Worm (Caenorhabditis elegans): Measurements from ENCODE around the gene F21H7.2.

Gene F21H7.2

ce11 chrV:16229896-16230295, at the start of gene F21H7.2, which contains the start of gene F21H7.12:
Gene F21H7.2 (minus strand): TSS chrV:16229996.
Gene F21H7.12 (plus strand): TSS chrV:16230165.
- TF ChIP-seq fkh-10 (GFP tag; optimal IDR thresholded peaks at IDR 0.05) (no peak), fkh-2 (tag; optimal IDR thresholded peaks at IDR 0.05) (no peak), lin-15B (tag; optimal IDR thresholded peaks at IDR 0.05) (no peak), pqm-1 (tag; optimal IDR thresholded peaks at IDR 0.05) (no peak)

ce11 chrV:16277918-16278317, 48.1 kb upstream of the F21H7.2 start, which contains the start of gene cyp-37B1:
Gene cyp-37B1 (plus strand): TSS chrV:16278116.
- TF ChIP-seq ztf-11 (tag; optimal IDR thresholded peaks at IDR 0.05) (no peak), pha-4 (tag; optimal IDR thresholded peaks at IDR 0.05) (peak; percentile 73), lin-39 (tag; optimal IDR thresholded peaks at IDR 0.05) (no peak), pqm-1 (tag; optimal IDR thresholded peaks at IDR 0.05) (peak; percentile 97), ceh-16 (tag; optimal IDR thresholded peaks at IDR 0.05) (no peak), elt-2 (tag; optimal IDR thresholded peaks at IDR 0.05) (peak; percentile 93), jun-1 (tag; optimal IDR thresholded peaks at IDR 0.05) (peak; percentile 10)

ce11 chrV:16275347-16275746, 45.6 kb upstream of the F21H7.2 start, which contains the start of gene pacl-1:
Gene pacl-1 (minus strand): TSS chrV:16275447.
- no peak for TF ChIP-seq pha-4 (tag; optimal IDR thresholded peaks at IDR 0.05)
- no peak for TF ChIP-seq aly-2 (tag; optimal IDR thresholded peaks at IDR 0.05)
- TF ChIP-seq pqm-1 (tag; optimal IDR thresholded peaks at IDR 0.05) = no peak
- no peak for TF ChIP-seq snpc-4 (tag; optimal IDR thresholded peaks at IDR 0.05)
- TF ChIP-seq nfya-1 (tag; optimal IDR thresholded peaks at IDR 0.05; ENCODE audit: insufficient read depth) = no peak
- TF ChIP-seq ceh-82 (tag; optimal IDR thresholded peaks at IDR 0.05) = no peak
- no peak for TF ChIP-seq ztf-11 (tag; optimal IDR thresholded peaks at IDR 0.05)
- no peak for TF ChIP-seq nhr-25 (tag; optimal IDR thresholded peaks at IDR 0.05)

- TF ChIP-seq pqm-1 (tag; optimal IDR thresholded peaks at IDR 0.05) (no peak), zag-1 (tag; optimal IDR thresholded peaks at IDR 0.05) (no peak), ceh-82 (tag; optimal IDR thresholded peaks at IDR 0.05) (no peak), ztf-11 (tag; optimal IDR thresholded peaks at IDR 0.05) (no peak), nhr-43 (tag; optimal IDR thresholded peaks at IDR 0.05; ENCODE audit: poor library complexity, severe bottlenecking) (no peak), snpc-4 (tag; optimal IDR thresholded peaks at IDR 0.05) (no peak), unc-39 (tag; optimal IDR thresholded peaks at IDR 0.05) (no peak), elt-2 (tag; optimal IDR thresholded peaks at IDR 0.05) (no peak), egl-5 (tag; optimal IDR thresholded peaks at IDR 0.05) (no peak), nhr-77 (tag; optimal IDR thresholded peaks at IDR 0.05) (no peak), ceh-16 (tag; optimal IDR thresholded peaks at IDR 0.05) (no peak)
These were observed 41.3 kb upstream of the F21H7.2 start, which contains the start of gene T13F3.6 for ce11 chrV:16271121-16271520. Gene T13F3.6 (minus strand): TSS chrV:16271221.

ce11 chrV:16269556-16269955, 39.8 kb upstream of the F21H7.2 start, which contains the start of the genes fbxa-2 and T13F3.8:
Gene fbxa-2 (minus strand): TSS chrV:16269656.
Gene T13F3.8 (plus strand): TSS chrV:16269800.
- no peak for TF ChIP-seq nhr-67 (tag; optimal IDR thresholded peaks at IDR 0.05)
- TF ChIP-seq pha-4 (tag; optimal IDR thresholded peaks at IDR 0.05) = peak; percentile 38

ce11 chrV:16266514-16266913, 36.7 kb upstream of the F21H7.2 start, which contains the start of gene T13F3.4:
Gene T13F3.4 (minus strand): TSS chrV:16266614.
- no peak for TF ChIP-seq nhr-25 (tag; optimal IDR thresholded peaks at IDR 0.05)
- TF ChIP-seq nhr-237 (tag; optimal IDR thresholded peaks at IDR 0.05) = no peak
- TF ChIP-seq fkh-10 (GFP tag; optimal IDR thresholded peaks at IDR 0.05) = no peak
- TF ChIP-seq elt-1 (tag; optimal IDR thresholded peaks at IDR 0.05) = no peak
- TF ChIP-seq nhr-11 (tag; optimal IDR thresholded peaks at IDR 0.05) = no peak
- no peak for TF ChIP-seq snpc-4 (tag; optimal IDR thresholded peaks at IDR 0.05)
- no peak for TF ChIP-seq sea-2 (GFP tag; optimal IDR thresholded peaks at IDR 0.05)
- no peak for TF ChIP-seq hmg-11 (tag; optimal IDR thresholded peaks at IDR 0.05)
- no peak for TF ChIP-seq skn-1 (tag; optimal IDR thresholded peaks at IDR 0.05)
- TF ChIP-seq fos-1 (tag; optimal IDR thresholded peaks at IDR 0.05) = no peak
- TF ChIP-seq unc-62 (GFP tag; optimal IDR thresholded peaks at IDR 0.05) = no peak
- no peak for TF ChIP-seq ceh-28 (tag; optimal IDR thresholded peaks at IDR 0.05)
- no peak for TF ChIP-seq nhr-23 (tag; optimal IDR thresholded peaks at IDR 0.05)
- no peak for TF ChIP-seq ztf-11 (tag; optimal IDR thresholded peaks at IDR 0.05)
- no peak for TF ChIP-seq egl-27 (tag; optimal IDR thresholded peaks at IDR 0.05)
- no peak for TF ChIP-seq aly-2 (tag; optimal IDR thresholded peaks at IDR 0.05)
- no peak for TF ChIP-seq ceh-9 (tag; optimal IDR thresholded peaks at IDR 0.05)
- TF ChIP-seq ceh-82 (tag; optimal IDR thresholded peaks at IDR 0.05) = no peak
